Worm (Caenorhabditis elegans): ENCODE results near the gene C08E8.4.
A peak's percentile ranks its signal among the peaks of the same experiment; 100 is the strongest.

The C08E8.4 gene

DNA sequence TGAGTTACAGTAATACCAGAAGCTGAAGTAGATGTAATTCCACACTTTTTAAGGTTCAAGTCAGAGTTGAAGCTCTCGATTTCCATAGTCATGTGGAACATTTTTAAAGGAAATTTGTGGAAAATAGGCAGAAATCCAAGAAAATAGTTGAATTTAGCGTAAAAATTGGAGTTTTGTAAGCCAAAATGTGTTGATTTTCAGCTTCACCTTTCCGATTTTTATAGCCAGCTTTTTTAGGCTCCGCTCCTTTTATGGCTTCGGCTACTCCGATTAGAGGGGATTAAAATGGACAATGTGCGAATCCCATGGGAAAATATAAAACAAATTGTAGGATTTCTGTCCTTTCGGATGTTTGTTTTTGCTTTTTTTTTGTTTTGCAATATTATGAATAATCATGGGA is 3.3 kb upstream of the C08E8.4 start, which contains the start of gene C08E8.6:
Gene C08E8.6 (minus strand): TSS at position 101 of the 400 bp plus-strand sequence.
- TF ChIP-seq die-1 (tag; optimal IDR thresholded peaks at IDR 0.05) (no peak), egrh-3 (GFP tag; IDR thresholded peaks at IDR 0.05) (no peak), ztf-28 (GFP tag; IDR thresholded peaks at IDR 0.05) (no peak)

DNA sequence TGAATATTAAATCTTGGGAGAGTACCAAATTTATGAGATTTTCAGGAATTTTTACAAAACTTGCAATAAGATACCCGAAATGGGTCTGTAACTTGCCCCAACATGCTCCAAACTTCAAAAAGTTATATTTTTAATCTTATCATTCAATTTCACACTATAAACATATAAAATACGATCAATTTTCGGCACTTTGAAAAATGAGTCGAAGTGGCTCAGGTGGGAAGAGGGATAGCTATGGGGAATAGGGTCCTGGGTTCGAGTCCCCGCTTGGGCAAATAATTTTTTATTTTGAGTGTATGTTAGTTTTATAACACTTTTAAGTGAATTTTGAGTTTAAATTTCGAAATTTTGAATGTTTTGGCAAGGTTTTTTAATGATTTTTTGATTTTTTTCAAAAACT is 618 bp upstream of the C08E8.4 start:
- no peak for TF ChIP-seq F57C9.4 (tag; optimal IDR thresholded peaks at IDR 0.05)
- TF ChIP-seq hmg-1.2 (GFP tag; IDR thresholded peaks at IDR 0.05), result no peak
- no peak for TF ChIP-seq F33H1.4 (GFP tag; IDR thresholded peaks at IDR 0.05)
- no peak for TF ChIP-seq egl-44 (GFP tag; IDR thresholded peaks at IDR 0.05)
- TF ChIP-seq tbp1 (GFP tag; optimal IDR thresholded peaks at IDR 0.05), result peak; percentile 75
- TF ChIP-seq lin-35 (GFP tag; optimal IDR thresholded peaks at IDR 0.05), result no peak
- no peak for TF ChIP-seq nhr-90 (tag; optimal IDR thresholded peaks at IDR 0.05)
- no peak for TF ChIP-seq attf-5 (GFP tag; optimal IDR thresholded peaks at IDR 0.05)
- TF ChIP-seq efl-1 (GFP tag; optimal IDR thresholded peaks at IDR 0.05), result no peak
- no peak for TF ChIP-seq F23B12.7 (tag; optimal IDR thresholded peaks at IDR 0.05; ENCODE audit: insufficient read depth)
- TF ChIP-seq ztf-3 (GFP tag; optimal IDR thresholded peaks at IDR 0.05), result no peak
- TF ChIP-seq mes-4 (tag; optimal IDR thresholded peaks at IDR 0.05), result no peak
- TF ChIP-seq nhr-120 (GFP tag; IDR thresholded peaks at IDR 0.05), result no peak
- no peak for TF ChIP-seq C06A6.2 (GFP tag; conservative IDR thresholded peaks at IDR 0.05)
- TF ChIP-seq fkh-3 (tag; optimal IDR thresholded peaks at IDR 0.05), result no peak
- TF ChIP-seq snpc-3.4 (tag; optimal IDR thresholded peaks at IDR 0.05), result no peak
- TF ChIP-seq B0261.1 (tag; optimal IDR thresholded peaks at IDR 0.05), result peak; percentile 30
- no peak for TF ChIP-seq Y79H2A.3 (GFP tag; conservative IDR thresholded peaks at IDR 0.05)
- TF ChIP-seq chd-7 (tag; optimal IDR thresholded peaks at IDR 0.05), result no peak
- no peak for TF ChIP-seq hlh-12 (tag; optimal IDR thresholded peaks at IDR 0.05)
- TF ChIP-seq rpc-1 (optimal IDR thresholded peaks at IDR 0.05), result peak; percentile 43
- TF ChIP-seq rpc-1 (tag; optimal IDR thresholded peaks at IDR 0.05), result peak; percentile 57
- no peak for TF ChIP-seq unc-62 (GFP tag; optimal IDR thresholded peaks at IDR 0.05)
- no peak for TF ChIP-seq rec-8 (tag; optimal IDR thresholded peaks at IDR 0.05)
- TF ChIP-seq aptf-3 (GFP tag; IDR thresholded peaks at IDR 0.05), result no peak

DNA sequence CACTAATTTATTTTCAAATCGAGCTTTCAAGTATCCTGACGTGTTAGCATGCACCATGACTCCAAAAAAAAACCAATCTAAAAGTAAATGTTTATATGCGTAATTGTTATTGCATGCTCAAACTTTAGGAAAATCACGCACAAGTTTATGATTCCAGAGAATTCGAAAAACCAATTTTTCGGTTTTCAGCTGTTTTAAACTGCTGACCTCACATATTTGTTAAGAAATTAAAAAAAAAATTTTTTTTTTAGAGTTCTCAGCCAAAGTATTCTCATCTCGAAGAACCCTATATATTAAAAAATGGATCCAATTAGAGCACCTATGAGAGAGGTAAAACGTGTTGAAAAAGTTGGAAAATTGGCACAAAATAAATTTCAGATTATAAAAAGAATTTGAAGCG is 2.5 kb downstream of the C08E8.4 start, which contains the start of gene Y51A2B.2:
Gene Y51A2B.2 (plus strand): TSS at position 301 of the 400 bp plus-strand sequence.
- TF ChIP-seq nhr-179 (tag; optimal IDR thresholded peaks at IDR 0.05) (no peak), lin-40 (tag; optimal IDR thresholded peaks at IDR 0.05) (no peak), rcor-1 (GFP tag; IDR thresholded peaks at IDR 0.05) (no peak), repo-1 (tag; optimal IDR thresholded peaks at IDR 0.05) (no peak), hsf-1 (GFP tag; IDR thresholded peaks at IDR 0.05) (no peak), mcd-1 (GFP tag; IDR thresholded peaks at IDR 0.05) (no peak), rec-8 (tag; optimal IDR thresholded peaks at IDR 0.05) (no peak), unc-62 (GFP tag; optimal IDR thresholded peaks at IDR 0.05) (no peak), mxl-1 (tag; optimal IDR thresholded peaks at IDR 0.05) (no peak), Y79H2A.3 (GFP tag; conservative IDR thresholded peaks at IDR 0.05) (no peak), attf-3 (GFP tag; conservative IDR thresholded peaks at IDR 0.05) (no peak), ceh-100 (GFP tag; IDR thresholded peaks at IDR 0.05) (no peak), madf-8 (GFP tag; conservative IDR thresholded peaks at IDR 0.05) (no peak), B0336.3 (GFP tag; IDR thresholded peaks at IDR 0.05) (no peak), Y67H2A.10 (GFP tag; conservative IDR thresholded peaks at IDR 0.05) (no peak), ztf-25 (GFP tag; IDR thresholded peaks at IDR 0.05) (no peak), zfh-2 (GFP tag; conservative IDR thresholded peaks at IDR 0.05) (no peak), nfya-2 (GFP tag; IDR thresholded peaks at IDR 0.05) (no peak)
